Worm (Caenorhabditis elegans): ENCODE results near the gene srd-45.

DNA sequence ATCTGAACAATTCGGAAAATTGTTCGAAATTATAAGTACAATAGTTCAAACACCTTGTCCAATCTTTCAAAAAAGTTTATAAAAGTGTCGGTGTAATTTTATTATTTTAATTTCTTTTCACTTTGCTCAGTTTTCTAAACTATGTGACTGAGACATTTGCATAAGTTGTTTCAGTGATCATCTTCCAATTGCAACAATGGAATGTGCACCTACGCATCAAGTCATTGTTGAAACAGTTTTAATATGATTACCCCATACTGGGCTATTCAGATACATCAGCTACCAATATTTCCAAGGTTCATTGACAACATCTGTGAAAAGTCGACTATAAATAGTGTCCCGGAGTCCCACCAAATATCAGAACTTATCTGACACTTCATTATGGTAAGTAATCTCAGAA lies 28.4 kb downstream of the srd-45 start, which contains the start of gene nspc-13:
- no peak for TF ChIP-seq lsy-2 (tag; optimal IDR thresholded peaks at IDR 0.05)
- TF ChIP-seq fkh-10 (GFP tag; optimal IDR thresholded peaks at IDR 0.05): no peak
- TF ChIP-seq unc-130 (GFP tag; optimal IDR thresholded peaks at IDR 0.05): no peak
- no peak for TF ChIP-seq spr-1 (tag; optimal IDR thresholded peaks at IDR 0.05)
- TF ChIP-seq T26A8.4 (GFP tag; IDR thresholded peaks at IDR 0.05): no peak

Measured in whole organism, L4 larva.